Worm (Caenorhabditis elegans) whole organism, late embryonic: ENCODE results near the gene aat-4.

Source experiments
- T23F11.4 ChIP-seq: fragments of 200-800 bp; sonication (Bioruptor generic); optimal IDR thresholded peaks from 2 replicates; lab custom pipeline; 2018; ENCODE audit warnings: mild to moderate bottlenecking, missing genetic modification characterization, missing compliant biosample characterization
- ahr-1 ChIP-seq: sonication (generic microtip); optimal IDR thresholded peaks from 2 replicates; lab custom pipeline; 2016; ENCODE audit warnings: missing genetic modification characterization, missing compliant biosample characterization
- ama-1 ChIP-seq: fragments of 150-350 bp; optimal IDR thresholded peaks from 2 replicates; lab custom pipeline; 2014
- ceh-14 ChIP-seq: sonication (generic microtip); optimal IDR thresholded peaks from 2 replicates; lab custom pipeline; 2016; ENCODE audit warnings: missing genotype, missing genetic modification characterization, missing compliant biosample characterization
- ceh-34 ChIP-seq: sonication (generic microtip); optimal IDR thresholded peaks from 2 replicates; lab custom pipeline; 2016; ENCODE audit warnings: mild to moderate bottlenecking, missing genetic modification characterization, missing compliant biosample characterization
- lin-11 ChIP-seq: fragments of 200-800 bp; sonication (Bioruptor generic); optimal IDR thresholded peaks from 2 replicates; lab custom pipeline; 2018; ENCODE audit warnings: mild to moderate bottlenecking, missing genetic modification characterization, missing compliant biosample characterization
- nhr-11 ChIP-seq: fragments of 150-350 bp; optimal IDR thresholded peaks from 2 replicates; lab custom pipeline; 2014; ENCODE audit warnings: missing biosample characterization, missing genetic modification characterization
- pha-4 ChIP-seq: fragments of 150-350 bp; optimal IDR thresholded peaks from 2 replicates; lab custom pipeline; 2018; ENCODE audit warnings: missing biosample characterization, missing genetic modification reagents, missing genetic modification characterization
- sox-4 ChIP-seq: sonication (generic microtip); optimal IDR thresholded peaks from 2 replicates; lab custom pipeline; 2017; ENCODE audit warnings: mild to moderate bottlenecking, missing genetic modification characterization, inconsistent platforms, missing compliant biosample characterization
- tbx-2 ChIP-seq: sonication (generic microtip); optimal IDR thresholded peaks from 2 replicates; lab custom pipeline; 2016; ENCODE audit warnings: missing genetic modification characterization, missing compliant biosample characterization
- zip-5 ChIP-seq: sonication (generic microtip); optimal IDR thresholded peaks from 2 replicates; lab custom pipeline; 2016; ENCODE audit warnings: missing genetic modification characterization, missing compliant biosample characterization

DNA sequence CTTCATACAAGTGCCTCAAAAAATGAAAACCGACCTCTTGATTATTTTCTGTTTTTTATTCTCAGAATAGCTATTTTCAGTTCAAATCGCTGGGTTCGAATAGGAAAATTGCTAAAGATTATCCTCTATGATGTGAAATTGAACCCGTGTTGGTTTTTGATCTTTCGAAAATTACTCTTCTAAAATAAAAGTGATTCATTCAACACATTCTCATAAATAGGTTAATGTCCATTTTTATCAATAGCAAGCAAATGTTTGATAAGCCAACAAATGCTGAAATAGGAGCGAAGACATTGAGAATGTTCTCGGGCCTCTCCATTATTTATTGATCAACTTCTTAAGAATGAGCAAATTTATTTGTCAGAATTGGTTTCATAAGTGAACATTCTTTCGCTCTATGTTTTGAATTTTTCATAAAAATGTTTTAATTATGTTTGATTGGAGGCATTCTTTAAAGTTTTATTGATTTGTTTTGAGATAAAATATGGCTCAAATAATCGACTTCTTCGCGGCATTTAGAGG lies 42.7 kb downstream of the aat-4 start, which contains the start of gene F58F9.3:
- no peak for TF ChIP-seq pha-4
- no peak for TF ChIP-seq ceh-34 (tag; lab: Kevin White, UChicago)
- TF ChIP-seq ahr-1, result no peak
- no peak for TF ChIP-seq ceh-14 (tag; lab: Kevin White, UChicago)
- TF ChIP-seq lin-11 (tag; lab: Kevin White, UChicago), result no peak
- no peak for TF ChIP-seq ama-1 (lab: Kevin White, UChicago)
- TF ChIP-seq sox-4 (tag; lab: Kevin White, UChicago), result no peak
- TF ChIP-seq nhr-11 (tag; lab: Kevin White, UChicago), result no peak
- no peak for TF ChIP-seq T23F11.4 (GFP tag; lab: Kevin White, UChicago)
- no peak for TF ChIP-seq tbx-2
- no peak for TF ChIP-seq zip-5
